Comparison of ENCODE assay signal across 5 fruit fly cellular contexts in the genomic region with DNA sequence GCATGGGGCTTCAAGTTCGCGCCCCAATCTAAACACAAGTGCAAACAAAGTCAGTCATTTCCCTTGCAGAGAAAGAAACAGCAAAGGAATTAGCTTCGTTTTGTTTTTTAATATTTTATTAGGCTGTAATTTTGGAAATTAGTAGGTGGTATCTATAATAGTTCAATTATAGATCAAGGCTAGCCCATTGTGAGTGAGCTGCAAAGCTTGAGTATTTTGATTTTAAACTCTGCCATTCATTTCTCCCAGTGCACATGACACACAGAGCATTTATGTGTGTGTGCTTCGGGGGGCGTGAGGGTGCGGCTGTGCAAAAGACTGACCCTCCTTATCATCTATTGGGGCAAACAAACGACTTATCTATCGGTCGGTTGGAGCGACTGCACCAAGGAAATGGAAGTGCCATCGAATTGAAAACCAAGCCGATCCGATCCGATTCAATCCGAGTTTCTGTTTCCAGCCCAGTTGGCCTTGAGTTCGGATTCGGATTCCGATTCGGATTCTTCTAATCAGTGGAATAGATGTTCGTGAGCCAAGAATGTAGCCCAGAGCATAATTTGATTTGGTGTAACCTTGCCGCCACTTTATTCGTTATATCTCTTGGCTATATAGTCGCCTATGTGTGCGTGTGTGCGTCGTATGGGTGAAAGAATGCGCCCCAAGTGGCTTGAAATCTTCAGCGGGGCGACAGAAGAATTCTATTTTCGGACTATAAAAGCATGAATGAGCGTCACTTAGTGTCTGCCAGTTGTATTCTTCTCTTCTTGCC.
TF ChIP-seq lines count a peak whose summit lies in the region.

No protein-coding gene starts in this region.

- TF ChIP-seq CTCF in whole organism, embryonic (GFP tag; optimal IDR thresholded peaks at IDR 0.05; lab: Kevin White, UChicago), result no peak

TF ChIP-seq in whole organism, adult, 20 proteins besides CTCF, POLR2A, EP300 and RAD21 (continues in another document):
- TF ChIP-seq kay (GFP tag; lab: Kevin White, UChicago; ENCODE audit: borderline replicate concordance) (peak; percentile 59), CG1620 (GFP tag; optimal IDR thresholded peaks at IDR 0.05; lab: Kevin White, UChicago) (peak; percentile 17), Mnt (GFP tag; optimal IDR thresholded peaks at IDR 0.05; lab: Kevin White, UChicago) (no peak), Crg-1 (GFP tag; optimal IDR thresholded peaks at IDR 0.05; lab: Kevin White, UChicago) (no peak), cic (GFP tag; optimal IDR thresholded peaks at IDR 0.05; lab: Kevin White, UChicago) (no peak), CG33017 (tag; optimal IDR thresholded peaks at IDR 0.05; lab: Kevin White, UChicago) (peak; percentile 23), Clk (GFP tag; optimal IDR thresholded peaks at IDR 0.05; lab: Kevin White, UChicago) (no peak), CG12768 (GFP tag; optimal IDR thresholded peaks at IDR 0.05; lab: Kevin White, UChicago) (no peak), CG11617 (GFP tag; optimal IDR thresholded peaks at IDR 0.05; lab: Kevin White, UChicago) (peak; percentile 45), Hr96 (GFP tag; optimal IDR thresholded peaks at IDR 0.05; lab: Kevin White, UChicago) (no peak), CG5204 (GFP tag; optimal IDR thresholded peaks at IDR 0.05; lab: Kevin White, UChicago) (peak; percentile 43), CG7101 (tag; optimal IDR thresholded peaks at IDR 0.05; lab: Kevin White, UChicago) (peak; percentile 54), bab1 (GFP tag; optimal IDR thresholded peaks at IDR 0.05; lab: Kevin White, UChicago) (no peak), pad (GFP tag; optimal IDR thresholded peaks at IDR 0.05; lab: Kevin White, UChicago) (no peak), CG7045 (GFP tag; optimal IDR thresholded peaks at IDR 0.05; lab: Kevin White, UChicago) (peak; percentile 43), tj (GFP tag; optimal IDR thresholded peaks at IDR 0.05; lab: Kevin White, UChicago) (no peak), ovo (GFP tag; optimal IDR thresholded peaks at IDR 0.05; lab: Kevin White, UChicago) (no peak)

TF ChIP-seq in whole organism, embryonic, 481 proteins besides CTCF, POLR2A, EP300 and RAD21 (continues in another document):
- TF ChIP-seq HLH3B (GFP tag; IDR thresholded peaks at IDR 0.05; lab: Robert Waterston, UW) (peak; percentile 27), caup (GFP tag; optimal IDR thresholded peaks at IDR 0.05; lab: Kevin White, UChicago; ENCODE audit: severe bottlenecking) (no peak), CG11723 (GFP tag; optimal IDR thresholded peaks at IDR 0.05; lab: Kevin White, UChicago) (peak; percentile 16), CG31388 (GFP tag; optimal IDR thresholded peaks at IDR 0.05; lab: Kevin White, UChicago) (no peak), dpn (GFP tag; optimal IDR thresholded peaks at IDR 0.05; lab: Kevin White, UChicago) (peak in 1 of 2 experiments; percentile 8), MBD-R2 (GFP tag; IDR thresholded peaks at IDR 0.05; lab: Robert Waterston, UW) (no peak), Kr (GFP tag; optimal IDR thresholded peaks at IDR 0.05; lab: Kevin White, UChicago) (no peak), zen (tag; optimal IDR thresholded peaks at IDR 0.05; lab: Kevin White, UChicago) (no peak), mld (GFP tag; IDR thresholded peaks at IDR 0.05; lab: Robert Waterston, UW; ENCODE audit: partially characterized antibody) (no peak), CG3163 (GFP tag; optimal IDR thresholded peaks at IDR 0.05; lab: Kevin White, UChicago) (no peak), Doc2 (GFP tag; IDR thresholded peaks at IDR 0.05; lab: Robert Waterston, UW) (no peak), CG16813 (GFP tag; IDR thresholded peaks at IDR 0.05; lab: Robert Waterston, UW; ENCODE audit: partially characterized antibody) (no peak), CG3995 (GFP tag; optimal IDR thresholded peaks at IDR 0.05; lab: Kevin White, UChicago) (no peak), CG7745 (tag; optimal IDR thresholded peaks at IDR 0.05; lab: Kevin White, UChicago) (no peak), row (GFP tag; IDR thresholded peaks at IDR 0.05; lab: Robert Waterston, UW) (peak; percentile 59; the same call in 2 of the 3 replicates), CoRest (tag; optimal IDR thresholded peaks at IDR 0.05; lab: Kevin White, UChicago) (peak; percentile 18)

TF ChIP-seq in whole organism, prepupa, 60 proteins besides CTCF, POLR2A, EP300 and RAD21 (continues in another document):
- TF ChIP-seq fd85E (GFP tag; optimal IDR thresholded peaks at IDR 0.05; lab: Kevin White, UChicago) (no peak), OdsH (GFP tag; optimal IDR thresholded peaks at IDR 0.05; lab: Kevin White, UChicago) (peak; percentile 15), CG16779 (tag; optimal IDR thresholded peaks at IDR 0.05; lab: Kevin White, UChicago) (no peak), acj6 (GFP tag; optimal IDR thresholded peaks at IDR 0.05; lab: Kevin White, UChicago) (peak; percentile 40), Smox (GFP tag; optimal IDR thresholded peaks at IDR 0.05; lab: Kevin White, UChicago) (no peak), CG15336 (GFP tag; IDR thresholded peaks at IDR 0.05; lab: Robert Waterston, UW) (peak; percentile 47), dsx (GFP tag; optimal IDR thresholded peaks at IDR 0.05; lab: Kevin White, UChicago; ENCODE audit: poor library complexity, severe bottlenecking) (no peak), dac (GFP tag; optimal IDR thresholded peaks at IDR 0.05; lab: Kevin White, UChicago) (no peak), fd59A (GFP tag; optimal IDR thresholded peaks at IDR 0.05; lab: Kevin White, UChicago) (no peak), Eip78C (GFP tag; lab: Kevin White, UChicago) (peak; percentile 53), Ets96B (tag; optimal IDR thresholded peaks at IDR 0.05; lab: Kevin White, UChicago) (no peak), CG7368 (GFP tag; optimal IDR thresholded peaks at IDR 0.05; lab: Kevin White, UChicago) (no peak), Ets21C (GFP tag; optimal IDR thresholded peaks at IDR 0.05; lab: Kevin White, UChicago) (no peak), ss (GFP tag; optimal IDR thresholded peaks at IDR 0.05; lab: Kevin White, UChicago) (no peak), eg (GFP tag; IDR thresholded peaks at IDR 0.05; lab: Robert Waterston, UW) (peak; percentile 71), CG4318 (GFP tag; optimal IDR thresholded peaks at IDR 0.05; lab: Kevin White, UChicago) (peak; percentile 21), CG1621 (tag; optimal IDR thresholded peaks at IDR 0.05; lab: Kevin White, UChicago) (no peak), CG3032 (tag; optimal IDR thresholded peaks at IDR 0.05; lab: Kevin White, UChicago) (no peak)

TF ChIP-seq in whole organism, pupa, 21 proteins besides CTCF, POLR2A, EP300 and RAD21:
- TF ChIP-seq CG8301 (tag; optimal IDR thresholded peaks at IDR 0.05; lab: Kevin White, UChicago) (peak; percentile 55), CG15710 (tag; optimal IDR thresholded peaks at IDR 0.05; lab: Kevin White, UChicago) (no peak), Pif1B (GFP tag; optimal IDR thresholded peaks at IDR 0.05; lab: Kevin White, UChicago) (no peak), CG14655 (GFP tag; optimal IDR thresholded peaks at IDR 0.05; lab: Kevin White, UChicago) (peak; percentile 58), Pif1A (GFP tag; optimal IDR thresholded peaks at IDR 0.05; lab: Kevin White, UChicago) (peak; percentile 22), CG34367 (tag; optimal IDR thresholded peaks at IDR 0.05; lab: Kevin White, UChicago) (no peak), rn (GFP tag; IDR thresholded peaks at IDR 0.05; lab: Robert Waterston, UW) (no peak), CG4496 (GFP tag; IDR thresholded peaks at IDR 0.05; lab: Robert Waterston, UW) (peak; percentile 68; the same call in 2 of the 3 replicates), CG32121 (GFP tag; IDR thresholded peaks at IDR 0.05; lab: Robert Waterston, UW) (peak; percentile 50; the same call in 1 of the 2 replicates), fd96Ca (GFP tag; IDR thresholded peaks at IDR 0.05; lab: Robert Waterston, UW) (peak; percentile 73; the same call in 2 of the 3 replicates), CG12605 (GFP tag; IDR thresholded peaks at IDR 0.05; lab: Robert Waterston, UW) (0 out of 2 replicates have a peak, but pooled peaks have one; percentile 9), Ets98B (GFP tag; IDR thresholded peaks at IDR 0.05; lab: Robert Waterston, UW) (peak; percentile 77), CG17806 (tag; optimal IDR thresholded peaks at IDR 0.05; lab: Kevin White, UChicago) (peak; percentile 13)

TF ChIP-seq in whole organism, wandering third instar larva, 38 proteins besides CTCF, POLR2A, EP300 and RAD21:
- TF ChIP-seq foxo (GFP tag; optimal IDR thresholded peaks at IDR 0.05; lab: Kevin White, UChicago) (peak in 1 of 2 experiments; percentile 40), ey (GFP tag; optimal IDR thresholded peaks at IDR 0.05; lab: Kevin White, UChicago) (peak; percentile 11), h (GFP tag; optimal IDR thresholded peaks at IDR 0.05; lab: Kevin White, UChicago) (peak; percentile 36), fru (GFP tag; optimal IDR thresholded peaks at IDR 0.05; lab: Kevin White, UChicago) (peak; percentile 35), rgr (GFP tag; optimal IDR thresholded peaks at IDR 0.05; lab: Kevin White, UChicago) (peak; percentile 31), Abd-B (GFP tag; optimal IDR thresholded peaks at IDR 0.05; lab: Kevin White, UChicago) (no peak), OdsH (GFP tag; optimal IDR thresholded peaks at IDR 0.05; lab: Kevin White, UChicago) (peak; percentile 39), sage (GFP tag; optimal IDR thresholded peaks at IDR 0.05; lab: Kevin White, UChicago) (no peak)
